Fruit fly (Drosophila melanogaster) whole organism, embryonic: Measurements from ENCODE around the gene SKIP.

ENCODE experiments used
- Adf1 ChIP-seq: fragments of 200-800 bp; sonication (Bioruptor generic); IDR thresholded peaks from 2 replicates; pipeline ENCODE4 v1.3.6; 2022; ENCODE audit warnings: missing biosample characterization, missing genetic modification characterization
- Atf-2 ChIP-seq: fragments of 200-800 bp; sonication (Bioruptor generic); optimal IDR thresholded peaks from 2 replicates; lab custom pipeline; 2016; ENCODE audit warnings: missing biosample characterization, missing genetic modification characterization
- CG10267 ChIP-seq: fragments of 200-800 bp; sonication (Bioruptor generic); optimal IDR thresholded peaks from 2 replicates; lab custom pipeline; 2018; ENCODE audit warnings: missing biosample characterization, mild to moderate bottlenecking, missing genetic modification characterization, moderate library complexity
- CG11093 ChIP-seq: fragments of 200-800 bp; sonication (Bioruptor generic); IDR thresholded peaks from 3 replicates; pipeline ENCODE4 v1.3.6; 2022; ENCODE audit warnings: missing biosample characterization, missing genetic modification characterization
- CG11398 ChIP-seq: fragments of 200-800 bp; sonication (Bioruptor generic); optimal IDR thresholded peaks from 2 replicates; lab custom pipeline; 2016; ENCODE audit warnings: missing biosample characterization, missing genetic modification characterization
- CG11504 ChIP-seq: fragments of 200-800 bp; sonication (Bioruptor generic); optimal IDR thresholded peaks from 3 replicates; lab custom pipeline; 2019; ENCODE audit warnings: missing biosample characterization, mild to moderate bottlenecking, missing genetic modification characterization, moderate library complexity
- CG11723 ChIP-seq: fragments of 200-800 bp; sonication (Bioruptor generic); optimal IDR thresholded peaks from 2 replicates; lab custom pipeline; 2017; ENCODE audit warnings: missing biosample characterization, mild to moderate bottlenecking, missing genetic modification characterization
- CG12236 ChIP-seq: fragments of 200-800 bp; sonication (Bioruptor generic); optimal IDR thresholded peaks from 2 replicates; lab custom pipeline; 2016; ENCODE audit warnings: missing biosample characterization, missing genetic modification characterization
- CG12391 ChIP-seq: fragments of 200-800 bp; sonication (Bioruptor generic); optimal IDR thresholded peaks from 3 replicates; lab custom pipeline; 2018; ENCODE audit warnings: missing biosample characterization, mild to moderate bottlenecking, missing genetic modification characterization, moderate library complexity
- CG12769 ChIP-seq: fragments of 200-800 bp; sonication (Bioruptor generic); optimal IDR thresholded peaks from 2 replicates; lab custom pipeline; 2019; ENCODE audit warnings: missing biosample characterization, mild to moderate bottlenecking, missing genetic modification characterization, moderate library complexity
- CG14860 ChIP-seq: fragments of 200-800 bp; sonication (Bioruptor generic); IDR thresholded peaks from 3 replicates; pipeline ENCODE4 v1.3.6; 2022; ENCODE audit warnings: missing biosample characterization, missing genetic modification characterization; ENCODE audit not compliant: partially characterized antibody
- CG15073 ChIP-seq: fragments of 200-800 bp; sonication (Bioruptor generic); optimal IDR thresholded peaks from 2 replicates; lab custom pipeline; 2016; ENCODE audit warnings: missing biosample characterization, missing genetic modification characterization
- CG1603 ChIP-seq: fragments of 200-800 bp; sonication (Bioruptor generic); optimal IDR thresholded peaks from 2 replicates; lab custom pipeline; 2019; ENCODE audit warnings: missing biosample characterization, mild to moderate bottlenecking, missing genetic modification characterization, moderate library complexity
- CG1647 ChIP-seq: fragments of 200-800 bp; sonication (Bioruptor generic); optimal IDR thresholded peaks from 3 replicates; lab custom pipeline; 2016; ENCODE audit warnings: missing biosample characterization, missing genetic modification characterization
- CG17612 ChIP-seq: fragments of 200-800 bp; sonication (Bioruptor generic); IDR thresholded peaks from 2 replicates; pipeline ENCODE4 v1.3.6; 2022; ENCODE audit warnings: missing biosample characterization, missing genetic modification characterization
- CG18011 ChIP-seq: fragments of 200-800 bp; sonication (Bioruptor generic); optimal IDR thresholded peaks from 2 replicates; lab custom pipeline; 2017; ENCODE audit warnings: missing biosample characterization, missing genetic modification characterization, mild to moderate bottlenecking, moderate library complexity, missing genotype
- CG2129 ChIP-seq: fragments of 200-800 bp; sonication (Bioruptor generic); IDR thresholded peaks from 2 replicates; pipeline ENCODE4 v1.3.6; 2022; ENCODE audit warnings: missing biosample characterization, missing genetic modification characterization; ENCODE audit not compliant: partially characterized antibody
- CG2199 ChIP-seq: fragments of 200-800 bp; sonication (Bioruptor generic); IDR thresholded peaks from 3 replicates; pipeline ENCODE4 v1.3.6; 2022; ENCODE audit warnings: missing biosample characterization, missing genetic modification characterization
- CG3065 ChIP-seq: fragments of 200-800 bp; sonication (Bioruptor generic); optimal IDR thresholded peaks from 2 replicates; lab custom pipeline; 2016; ENCODE audit warnings: missing biosample characterization, missing genetic modification characterization
- CG33213 ChIP-seq: fragments of 200-800 bp; sonication (Bioruptor generic); optimal IDR thresholded peaks from 3 replicates; lab custom pipeline; 2016; ENCODE audit warnings: missing biosample characterization, missing genetic modification characterization
- CG5953 ChIP-seq: fragments of 200-800 bp; sonication (Bioruptor generic); IDR thresholded peaks from 2 replicates; pipeline ENCODE4 v1.3.6; 2022; ENCODE audit warnings: missing biosample characterization, missing genetic modification characterization
- CG7372 ChIP-seq: fragments of 200-800 bp; sonication (Bioruptor generic); IDR thresholded peaks from 2 replicates; pipeline ENCODE4 v1.3.6; 2022; ENCODE audit warnings: missing biosample characterization, missing genetic modification characterization
- CG8478 ChIP-seq: fragments of >200 bp; optimal IDR thresholded peaks from 2 replicates; lab custom pipeline; 2018
- CG9727 ChIP-seq: fragments of 200-800 bp; sonication (Bioruptor generic); optimal IDR thresholded peaks from 3 replicates; lab custom pipeline; 2017; ENCODE audit warnings: missing biosample characterization, mild to moderate bottlenecking, missing genetic modification characterization
- Dad ChIP-seq: fragments of 200-800 bp; sonication (Bioruptor generic); optimal IDR thresholded peaks from 3 replicates; lab custom pipeline; 2016; ENCODE audit warnings: missing biosample characterization, missing genetic modification characterization
- Doc2 ChIP-seq: fragments of 200-800 bp; sonication (Bioruptor generic); IDR thresholded peaks from 2 replicates; pipeline ENCODE4 v1.3.6; 2022; ENCODE audit warnings: missing biosample characterization, missing genetic modification characterization
- Gug ChIP-seq: fragments of 200-800 bp; sonication (Bioruptor generic); IDR thresholded peaks from 4 replicates; pipeline ENCODE4 v1.3.6; 2022; ENCODE audit warnings: missing biosample characterization, missing genetic modification characterization
- HLH54F ChIP-seq: fragments of 200-800 bp; sonication (Bioruptor generic); optimal IDR thresholded peaks from 3 replicates; lab custom pipeline; 2016; ENCODE audit warnings: missing biosample characterization, missing genetic modification characterization
- Kr ChIP-seq: fragments of 200-800 bp; sonication (Bioruptor generic); optimal IDR thresholded peaks from 2 replicates; lab custom pipeline; 2017; ENCODE audit warnings: missing biosample characterization, mild to moderate bottlenecking, missing genetic modification characterization
- NC2α ChIP-seq: fragments of 200-800 bp; sonication (Bioruptor generic); optimal IDR thresholded peaks from 2 replicates; lab custom pipeline; 2016; ENCODE audit warnings: missing biosample characterization, missing genetic modification characterization
- Optix ChIP-seq: fragments of 200-800 bp; sonication (Bioruptor generic); IDR thresholded peaks from 3 replicates; pipeline ENCODE4 v1.3.6; 2022; ENCODE audit warnings: missing biosample characterization, missing genetic modification characterization
- Sox102F ChIP-seq: fragments of 200-800 bp; sonication (Bioruptor generic); optimal IDR thresholded peaks from 2 replicates; lab custom pipeline; 2018; ENCODE audit warnings: missing biosample characterization, mild to moderate bottlenecking, missing genetic modification characterization, moderate library complexity
- crc ChIP-seq: fragments of 200-800 bp; sonication (Bioruptor generic); optimal IDR thresholded peaks from 2 replicates; lab custom pipeline; 2016; ENCODE audit warnings: missing biosample characterization, missing genetic modification characterization
- crol ChIP-seq: fragments of 200-800 bp; sonication (Bioruptor generic); IDR thresholded peaks from 2 replicates; pipeline ENCODE4 v1.3.6; 2022; ENCODE audit warnings: missing biosample characterization, missing genetic modification characterization
- danr ChIP-seq: fragments of 200-800 bp; sonication (Bioruptor generic); IDR thresholded peaks from 2 replicates; pipeline ENCODE4 v1.3.6; 2022; ENCODE audit warnings: missing biosample characterization, missing genetic modification characterization
- fd3F ChIP-seq: fragments of 200-800 bp; sonication (Bioruptor generic); optimal IDR thresholded peaks from 2 replicates; lab custom pipeline; 2018; ENCODE audit warnings: missing biosample characterization, mild to moderate bottlenecking, missing genetic modification characterization, moderate library complexity
- fru ChIP-seq: fragments of >200 bp; optimal IDR thresholded peaks from 2 replicates; lab custom pipeline; 2017
- gcm2 ChIP-seq: fragments of 200-800 bp; sonication (Bioruptor generic); optimal IDR thresholded peaks from 2 replicates; lab custom pipeline; 2016; ENCODE audit warnings: missing biosample characterization, missing genetic modification characterization
- grau ChIP-seq: fragments of 200-800 bp; optimal IDR thresholded peaks from 3 replicates; lab custom pipeline; 2019; ENCODE audit warnings: missing biosample characterization, mild to moderate bottlenecking, missing genetic modification characterization, moderate library complexity
- ranshi ChIP-seq: fragments of 200-800 bp; sonication (Bioruptor generic); IDR thresholded peaks from 2 replicates; pipeline ENCODE4 v1.3.6; 2022; ENCODE audit warnings: missing biosample characterization, missing genetic modification characterization
- sd ChIP-seq: fragments of 200-800 bp; sonication (Bioruptor generic); optimal IDR thresholded peaks from 3 replicates; lab custom pipeline; 2018; ENCODE audit warnings: missing biosample characterization, mild to moderate bottlenecking, missing genetic modification characterization, moderate library complexity
- sens ChIP-seq: fragments of 200-800 bp; sonication (Bioruptor generic); peaks from one replicate; lab custom pipeline; 2016; ENCODE audit warnings: missing biosample characterization, missing genetic modification characterization
- so ChIP-seq: fragments of 200-800 bp; sonication (Bioruptor generic); IDR thresholded peaks from 3 replicates; pipeline ENCODE4 v1.3.6; 2022; ENCODE audit warnings: missing biosample characterization, missing genetic modification characterization
- ssp ChIP-seq: fragments of 200-800 bp; sonication (Bioruptor generic); IDR thresholded peaks from 2 replicates; pipeline ENCODE4 v1.3.6; 2022; ENCODE audit warnings: missing biosample characterization, missing genetic modification characterization
- toy ChIP-seq: fragments of 200-800 bp; sonication (Bioruptor generic); IDR thresholded peaks from 2 replicates; pipeline ENCODE4 v1.3.6; 2022; ENCODE audit warnings: missing biosample characterization, missing genetic modification characterization
- trh ChIP-seq: fragments of 200-800 bp; sonication (Bioruptor generic); optimal IDR thresholded peaks from 2 replicates; lab custom pipeline; 2016; ENCODE audit warnings: missing biosample characterization, missing genetic modification characterization
- vnd ChIP-seq: fragments of 200-800 bp; sonication (Bioruptor generic); IDR thresholded peaks from 3 replicates; pipeline ENCODE4 v1.3.6; 2022; ENCODE audit warnings: missing biosample characterization, missing genetic modification characterization; ENCODE audit not compliant: partially characterized antibody
- wdn ChIP-seq: fragments of 200-800 bp; sonication (Bioruptor generic); IDR thresholded peaks from 2 replicates; pipeline ENCODE4 v1.3.6; 2022; ENCODE audit warnings: missing biosample characterization, missing genetic modification characterization
- wek ChIP-seq: fragments of 200-800 bp; sonication (Bioruptor generic); optimal IDR thresholded peaks from 3 replicates; lab custom pipeline; 2018; ENCODE audit warnings: missing biosample characterization, mild to moderate bottlenecking, missing genetic modification characterization, moderate library complexity
- z ChIP-seq: fragments of 200-800 bp; sonication (Bioruptor generic); IDR thresholded peaks from 3 replicates; pipeline ENCODE4 v1.3.6; 2022; ENCODE audit warnings: missing biosample characterization, missing genetic modification characterization
- zf30C ChIP-seq: fragments of 200-800 bp; sonication (Bioruptor generic); optimal IDR thresholded peaks from 3 replicates; lab custom pipeline; 2018; ENCODE audit warnings: missing biosample characterization, mild to moderate bottlenecking, missing genetic modification characterization

SKIP gene

DNA sequence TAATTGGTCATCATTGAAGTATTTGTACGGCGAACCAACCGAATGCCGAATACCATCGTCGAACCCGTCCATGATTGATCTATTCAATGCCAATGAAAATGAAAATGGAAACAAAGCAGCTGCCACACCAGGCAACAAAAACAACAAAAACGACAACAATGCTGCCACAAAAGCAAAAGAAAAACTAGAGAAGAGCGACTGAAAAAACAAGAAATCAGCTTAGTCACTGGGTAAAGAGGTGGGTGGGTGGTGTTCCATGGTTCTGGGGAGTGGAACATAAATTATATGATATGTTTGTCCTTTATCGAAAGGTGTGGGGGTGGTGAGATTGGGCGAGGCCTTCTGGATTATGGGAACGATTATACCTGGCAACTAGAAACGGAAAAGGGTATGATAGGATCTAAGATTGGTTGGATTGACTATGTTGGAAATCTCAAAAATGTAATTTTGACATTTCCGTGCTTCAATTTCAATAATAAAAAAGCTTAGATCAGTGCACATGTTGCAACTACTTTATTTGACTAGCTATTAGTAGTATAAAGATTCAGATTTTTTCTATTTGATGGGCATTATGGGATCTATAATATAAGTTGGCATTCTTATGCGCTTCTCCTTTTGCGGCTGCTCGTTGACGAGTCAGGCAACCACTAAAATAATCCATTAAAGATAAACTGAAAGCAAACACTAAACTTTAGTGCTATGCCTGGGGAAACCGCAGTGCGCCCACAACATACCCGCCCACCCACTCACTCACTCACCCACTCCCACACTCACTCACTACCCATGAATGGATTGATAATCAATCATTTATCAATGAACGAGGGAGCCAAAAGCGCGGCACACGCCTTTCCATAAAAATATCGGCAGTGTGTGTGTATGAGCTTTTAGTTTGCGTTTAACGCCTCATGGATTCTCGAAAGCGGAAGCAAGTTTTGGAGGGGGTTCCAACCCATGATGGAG, 39.1 kb downstream of the SKIP start (continued):
- TF ChIP-seq zf30C (no peak), crc (GFP tag; lab: Kevin White, UChicago) (no peak), NC2α (GFP tag; lab: Kevin White, UChicago) (no peak), Kr (GFP tag; lab: Kevin White, UChicago) (no peak), toy (no peak), sd (tag; lab: Kevin White, UChicago) (no peak), CG9727 (GFP tag; lab: Kevin White, UChicago) (no peak), CG18011 (GFP tag; lab: Kevin White, UChicago) (no peak), Doc2 (GFP tag; lab: Robert Waterston, UW) (no peak), vnd (no peak), Optix (no peak), Adf1 (GFP tag; lab: Robert Waterston, UW) (no peak), CG2129 (GFP tag; lab: Robert Waterston, UW) (no peak), Sox102F (GFP tag; lab: Kevin White, UChicago) (peak; percentile 46), HLH54F (no peak), CG2199 (GFP tag; lab: Robert Waterston, UW) (no peak), CG10267 (no peak), CG12769 (tag; lab: Kevin White, UChicago) (no peak), grau (tag; lab: Kevin White, UChicago) (peak; percentile 25), wdn (no peak), trh (GFP tag; lab: Kevin White, UChicago) (no peak), danr (GFP tag; lab: Robert Waterston, UW) (no peak), CG12391 (peak; percentile 23), CG17612 (GFP tag; lab: Robert Waterston, UW) (no peak), CG12236 (GFP tag; lab: Kevin White, UChicago) (no peak), Gug (GFP tag; lab: Robert Waterston, UW) (no peak), so (GFP tag; lab: Robert Waterston, UW) (no peak), Atf-2 (GFP tag; lab: Kevin White, UChicago) (no peak), CG8478 (lab: Kevin White, UChicago) (no peak), sens (GFP tag; lab: Kevin White, UChicago) (peak; percentile 78), CG11398 (no peak), CG7372 (no peak), CG3065 (GFP tag; lab: Kevin White, UChicago) (no peak), crol (GFP tag; lab: Robert Waterston, UW) (no peak), CG1647 (no peak), ranshi (GFP tag; lab: Robert Waterston, UW) (no peak), fru (no peak), CG15073 (no peak), CG5953 (GFP tag; lab: Robert Waterston, UW) (no peak), CG33213 (GFP tag; lab: Kevin White, UChicago) (no peak), ssp (GFP tag; lab: Robert Waterston, UW) (0 out of 2 replicates have a peak, but pooled peaks have one; percentile 18), CG11723 (no peak), CG1603 (tag; lab: Kevin White, UChicago) (no peak), CG14860 (GFP tag; lab: Robert Waterston, UW) (no peak), fd3F (GFP tag; lab: Kevin White, UChicago) (no peak), Dad (GFP tag; lab: Kevin White, UChicago) (no peak), z (GFP tag; lab: Robert Waterston, UW) (no peak), CG11093 (GFP tag; lab: Robert Waterston, UW) (0 out of 3 replicates have a peak, but pooled peaks have one; percentile 18), wek (GFP tag; lab: Kevin White, UChicago) (no peak), gcm2 (no peak), CG11504 (tag; lab: Kevin White, UChicago) (peak; percentile 47)
